Fruit fly (Drosophila melanogaster) whole organism, embryonic: ENCODE data around the gene nAChRalpha3.

Experiments
- Abd-B ChIP-seq: fragments of 200-800 bp; sonication (Bioruptor generic); optimal IDR thresholded peaks from 2 replicates; lab custom pipeline; 2018; ENCODE audit warnings: missing biosample characterization, mild to moderate bottlenecking, missing genetic modification characterization, moderate library complexity
- Bgb ChIP-seq: fragments of 200-800 bp; sonication (Bioruptor generic); IDR thresholded peaks from 2 replicates; pipeline ENCODE4 v1.3.6; 2022; ENCODE audit warnings: missing biosample characterization, missing genetic modification characterization; ENCODE audit not compliant: partially characterized antibody
- CG10267 ChIP-seq: fragments of 200-800 bp; sonication (Bioruptor generic); optimal IDR thresholded peaks from 2 replicates; lab custom pipeline; 2018; ENCODE audit warnings: missing biosample characterization, mild to moderate bottlenecking, missing genetic modification characterization, moderate library complexity
- CG10543 ChIP-seq: fragments of 200-800 bp; sonication (Bioruptor generic); optimal IDR thresholded peaks from 3 replicates; lab custom pipeline; 2017; ENCODE audit warnings: missing biosample characterization, mild to moderate bottlenecking, missing genetic modification characterization, moderate library complexity
- CG14014 ChIP-seq: fragments of 200-800 bp; sonication (Bioruptor generic); IDR thresholded peaks from 2 replicates; pipeline ENCODE4 v1.3.6; 2022; ENCODE audit warnings: missing biosample characterization, missing genetic modification characterization
- CG14710 ChIP-seq: fragments of 200-800 bp; sonication (Bioruptor generic); optimal IDR thresholded peaks from 3 replicates; lab custom pipeline; 2019; ENCODE audit warnings: missing biosample characterization, mild to moderate bottlenecking, missing genetic modification characterization, moderate library complexity
- CG15269 ChIP-seq: fragments of 200-800 bp; sonication (Bioruptor generic); optimal IDR thresholded peaks from 2 replicates; lab custom pipeline; 2018; ENCODE audit warnings: missing biosample characterization, mild to moderate bottlenecking, missing genetic modification characterization, moderate library complexity
- CG15514 ChIP-seq: fragments of 200-800 bp; sonication (Bioruptor generic); optimal IDR thresholded peaks from 3 replicates; lab custom pipeline; 2017; ENCODE audit warnings: missing biosample characterization, missing genetic modification characterization, mild to moderate bottlenecking, moderate library complexity, missing genetic modification reagents
- CG1603 ChIP-seq: fragments of 200-800 bp; sonication (Bioruptor generic); optimal IDR thresholded peaks from 2 replicates; lab custom pipeline; 2019; ENCODE audit warnings: missing biosample characterization, mild to moderate bottlenecking, missing genetic modification characterization, moderate library complexity
- CG1647 ChIP-seq: fragments of 200-800 bp; sonication (Bioruptor generic); optimal IDR thresholded peaks from 3 replicates; lab custom pipeline; 2016; ENCODE audit warnings: missing biosample characterization, missing genetic modification characterization
- CG17359 ChIP-seq: fragments of 200-800 bp; sonication (Bioruptor generic); optimal IDR thresholded peaks from 3 replicates; lab custom pipeline; 2018; ENCODE audit warnings: missing biosample characterization, mild to moderate bottlenecking, missing genetic modification characterization, moderate library complexity
- CG3065 ChIP-seq: fragments of 200-800 bp; sonication (Bioruptor generic); optimal IDR thresholded peaks from 2 replicates; lab custom pipeline; 2016; ENCODE audit warnings: missing biosample characterization, missing genetic modification characterization
- CG32772 ChIP-seq: fragments of 200-800 bp; sonication (Bioruptor generic); IDR thresholded peaks from 2 replicates; pipeline ENCODE4 v1.3.6; 2022; ENCODE audit warnings: missing biosample characterization, missing genetic modification characterization
- CG3847 ChIP-seq: fragments of 200-800 bp; sonication (Bioruptor generic); IDR thresholded peaks from 2 replicates; pipeline ENCODE4 v1.3.6; 2022; ENCODE audit warnings: missing biosample characterization, missing genetic modification characterization
- CG4854 ChIP-seq: fragments of 200-800 bp; sonication (Bioruptor generic); optimal IDR thresholded peaks from 2 replicates; lab custom pipeline; 2016; ENCODE audit warnings: missing biosample characterization, missing genetic modification characterization, inconsistent platforms
- CG5180 ChIP-seq: fragments of 200-800 bp; sonication (Bioruptor generic); optimal IDR thresholded peaks from 3 replicates; lab custom pipeline; 2017; ENCODE audit warnings: missing biosample characterization, missing genetic modification characterization, mild to moderate bottlenecking, moderate library complexity, missing genetic modification reagents
- CG5245 ChIP-seq: fragments of 200-800 bp; sonication (Bioruptor generic); optimal IDR thresholded peaks from 3 replicates; lab custom pipeline; 2016; ENCODE audit warnings: missing biosample characterization, missing genetic modification characterization
- CG8388 ChIP-seq: fragments of 200-800 bp; sonication (Bioruptor generic); optimal IDR thresholded peaks from 2 replicates; lab custom pipeline; 2019; ENCODE audit warnings: missing biosample characterization, mild to moderate bottlenecking, missing genetic modification characterization, moderate library complexity
- CG9437 ChIP-seq: fragments of 200-800 bp; sonication (Bioruptor generic); optimal IDR thresholded peaks from 2 replicates; lab custom pipeline; 2018; ENCODE audit warnings: missing biosample characterization, mild to moderate bottlenecking, missing genetic modification characterization
- CG9876 ChIP-seq: fragments of 200-800 bp; sonication (Bioruptor generic); optimal IDR thresholded peaks from 2 replicates; lab custom pipeline; 2016; ENCODE audit warnings: missing biosample characterization, missing genetic modification characterization
- CTCF ChIP-seq: fragments of 200-800 bp; sonication (Bioruptor generic); optimal IDR thresholded peaks from 2 replicates; lab custom pipeline; 2017; ENCODE audit warnings: missing biosample characterization, mild to moderate bottlenecking, missing genetic modification characterization, moderate library complexity
- D19B ChIP-seq: fragments of 200-800 bp; sonication (Bioruptor generic); optimal IDR thresholded peaks from 2 replicates; lab custom pipeline; 2017; ENCODE audit warnings: missing biosample characterization, mild to moderate bottlenecking, missing genetic modification characterization
- Dll ChIP-seq: fragments of 200-800 bp; sonication (Bioruptor generic); IDR thresholded peaks from 4 replicates; pipeline ENCODE4 v1.3.6; 2022; ENCODE audit warnings: missing biosample characterization, missing genetic modification characterization; ENCODE audit not compliant: partially characterized antibody
- Dp ChIP-seq: fragments of 200-800 bp; sonication (Bioruptor generic); optimal IDR thresholded peaks from 2 replicates; lab custom pipeline; 2018; ENCODE audit warnings: missing biosample characterization, mild to moderate bottlenecking, missing genetic modification characterization, moderate library complexity
- Dref ChIP-seq: fragments of 200-800 bp; sonication (Bioruptor generic); IDR thresholded peaks from 2 replicates; pipeline ENCODE4 v1.3.6; 2022; ENCODE audit warnings: missing biosample characterization, missing genetic modification characterization
- Elba2 ChIP-seq: fragments of 200-800 bp; sonication (Bioruptor generic); optimal IDR thresholded peaks from 3 replicates; lab custom pipeline; 2016; ENCODE audit warnings: missing biosample characterization, missing genetic modification characterization
- Ets97D ChIP-seq: fragments of 200-800 bp; sonication (Bioruptor generic); optimal IDR thresholded peaks from 3 replicates; lab custom pipeline; 2016; ENCODE audit warnings: missing biosample characterization, missing genetic modification characterization
- MESR4 ChIP-seq: fragments of 200-800 bp; sonication (Bioruptor generic); optimal IDR thresholded peaks from 2 replicates; lab custom pipeline; 2018; ENCODE audit warnings: missing biosample characterization, mild to moderate bottlenecking, missing genetic modification characterization, moderate library complexity
- Myb ChIP-seq: fragments of 200-800 bp; sonication (Bioruptor generic); optimal IDR thresholded peaks from 2 replicates; lab custom pipeline; 2016; ENCODE audit warnings: missing biosample characterization, missing genetic modification characterization
- Trl ChIP-seq, 3 experiments: fragments of >200 bp in 2 of 3; fragments of 200-800 bp in 1 of 3; sonication (Bioruptor generic) in 1 of 3; optimal IDR thresholded peaks; 2 replicates in 1 of 3; 3 replicates in 2 of 3; lab custom pipeline; 2016 to 2017; ENCODE audit warnings: missing biosample characterization in 1 of 3, missing genetic modification characterization in 1 of 3
- abd-A ChIP-seq: fragments of 200-800 bp; sonication (Bioruptor generic); optimal IDR thresholded peaks from 3 replicates; lab custom pipeline; 2019; ENCODE audit warnings: missing biosample characterization, mild to moderate bottlenecking, missing genetic modification characterization, moderate library complexity
- ato ChIP-seq: fragments of 200-800 bp; sonication (Bioruptor generic); IDR thresholded peaks from 2 replicates; pipeline ENCODE4 v1.3.6; 2022; ENCODE audit warnings: missing biosample characterization, missing genetic modification characterization; ENCODE audit not compliant: partially characterized antibody
- bigmax ChIP-seq: fragments of 200-800 bp; sonication (Bioruptor generic); optimal IDR thresholded peaks from 2 replicates; lab custom pipeline; 2018; ENCODE audit warnings: missing biosample characterization, mild to moderate bottlenecking, missing genetic modification characterization
- bsh ChIP-seq, 2 experiments: fragments of 200-800 bp; sonication (Bioruptor generic); optimal IDR thresholded peaks; 2 replicates each; lab custom pipeline; 2017 to 2018; ENCODE audit warnings: mild to moderate bottlenecking in 2 of 2, missing biosample characterization in 2 of 2, missing genetic modification characterization in 2 of 2, moderate library complexity in 1 of 2
- fd102C ChIP-seq: fragments of 200-800 bp; sonication (Bioruptor generic); optimal IDR thresholded peaks from 2 replicates; lab custom pipeline; 2018; ENCODE audit warnings: missing biosample characterization, mild to moderate bottlenecking, missing genetic modification characterization, moderate library complexity
- fd3F ChIP-seq: fragments of 200-800 bp; sonication (Bioruptor generic); optimal IDR thresholded peaks from 2 replicates; lab custom pipeline; 2018; ENCODE audit warnings: missing biosample characterization, mild to moderate bottlenecking, missing genetic modification characterization, moderate library complexity
- grau ChIP-seq: fragments of 200-800 bp; optimal IDR thresholded peaks from 3 replicates; lab custom pipeline; 2019; ENCODE audit warnings: missing biosample characterization, mild to moderate bottlenecking, missing genetic modification characterization, moderate library complexity
- hkb ChIP-seq, 2 experiments: fragments of 200-800 bp in 1 of 2; fragments of >200 bp in 1 of 2; sonication (Bioruptor generic) in 1 of 2; IDR thresholded peaks in 1 of 2; optimal IDR thresholded peaks in 1 of 2; 2 replicates each; pipeline versions ENCODE4 v1.3.6 to Lab custom; 2017 to 2022; ENCODE audit warnings: missing biosample characterization in 1 of 2, missing genetic modification characterization in 1 of 2
- insv ChIP-seq, 2 experiments: fragments of 200-800 bp; sonication (Bioruptor generic); optimal IDR thresholded peaks; 3 replicates each; lab custom pipeline; 2016 to 2018; ENCODE audit warnings: missing biosample characterization in 2 of 2, missing genetic modification characterization in 2 of 2
- oc ChIP-seq: fragments of 200-800 bp; sonication (Bioruptor generic); optimal IDR thresholded peaks from 2 replicates; lab custom pipeline; 2018; ENCODE audit warnings: missing biosample characterization, mild to moderate bottlenecking, missing genetic modification characterization, moderate library complexity
- p53 ChIP-seq: fragments of 200-800 bp; sonication (Bioruptor generic); optimal IDR thresholded peaks from 2 replicates; lab custom pipeline; 2016; ENCODE audit warnings: missing biosample characterization, missing genetic modification characterization
- prd ChIP-seq, 3 experiments: fragments of >200 bp in 2 of 3; fragments of 200-800 bp in 1 of 3; sonication (Bioruptor generic) in 1 of 3; optimal IDR thresholded peaks in 2 of 3; IDR thresholded peaks in 1 of 3; 2 replicates in 2 of 3; 3 replicates in 1 of 3; pipeline versions ENCODE4 v1.3.6 to Lab custom; 2017 to 2022; ENCODE audit warnings: missing biosample characterization in 1 of 3, missing genetic modification characterization in 1 of 3
- pros ChIP-seq: fragments of 200-800 bp; sonication (Bioruptor generic); optimal IDR thresholded peaks from 3 replicates; lab custom pipeline; 2019; ENCODE audit warnings: missing biosample characterization, mild to moderate bottlenecking, missing genetic modification characterization, moderate library complexity
- psq ChIP-seq: fragments of 200-800 bp; sonication (Bioruptor generic); optimal IDR thresholded peaks from 2 replicates; lab custom pipeline; 2017; ENCODE audit warnings: missing biosample characterization, missing genetic modification characterization
- sna ChIP-seq: fragments of 200-800 bp; sonication (Bioruptor generic); IDR thresholded peaks from 2 replicates; pipeline ENCODE4 v1.3.6; 2022; ENCODE audit warnings: missing biosample characterization, missing genetic modification characterization; ENCODE audit not compliant: partially characterized antibody
- trem ChIP-seq: fragments of 200-800 bp; optimal IDR thresholded peaks from 3 replicates; lab custom pipeline; 2019; ENCODE audit warnings: missing biosample characterization, mild to moderate bottlenecking, missing genetic modification characterization, moderate library complexity
- tup ChIP-seq: fragments of 200-800 bp; sonication (Bioruptor generic); optimal IDR thresholded peaks from 2 replicates; lab custom pipeline; 2016; ENCODE audit warnings: missing biosample characterization, mild to moderate bottlenecking, missing genetic modification characterization, moderate library complexity

Gene nAChRalpha3

dm6 chrX:8271363-8272061 is 95.5 kb downstream of the nAChRalpha3 start, which contains the start of gene Corp (continued):
- TF ChIP-seq CG5180 (GFP tag; lab: Kevin White, UChicago) = no peak
- TF ChIP-seq CG10267 = peak; percentile 38
- no peak for TF ChIP-seq CG14710 (tag; lab: Kevin White, UChicago)
- TF ChIP-seq CG1647 (GFP tag; lab: Kevin White, UChicago) = no peak
- peak; percentile 33 for TF ChIP-seq CG9437
- TF ChIP-seq CG17359 = peak; percentile 57
- TF ChIP-seq CG4854 = no peak
- TF ChIP-seq insv (GFP tag; optimal IDR thresholded peaks at IDR 0.05; lab: Kevin White, UChicago) = peak in 1 of 2 experiments; percentile 50
- TF ChIP-seq grau (tag; lab: Kevin White, UChicago) = peak; percentile 39
- TF ChIP-seq pros = peak; percentile 56
- no peak for TF ChIP-seq sna (GFP tag; lab: Robert Waterston, UW)
- TF ChIP-seq fd3F (GFP tag; lab: Kevin White, UChicago) = peak; percentile 7
- TF ChIP-seq CG3065 = no peak
- TF ChIP-seq Dll (GFP tag; lab: Robert Waterston, UW) = 0 out of 4 replicates have a peak, but pooled peaks have one; percentile 35
- TF ChIP-seq ato (GFP tag; lab: Robert Waterston, UW) = no peak
- no peak for TF ChIP-seq CG14014 (GFP tag; lab: Robert Waterston, UW)
- TF ChIP-seq CG15269 (tag; lab: Kevin White, UChicago) = peak; percentile 41
- TF ChIP-seq hkb (optimal IDR thresholded peaks at IDR 0.05; lab: Kevin White, UChicago) = no peak
- peak; percentile 62 for TF ChIP-seq hkb (GFP tag; IDR thresholded peaks at IDR 0.05; lab: Robert Waterston, UW)
- TF ChIP-seq tup (GFP tag; lab: Kevin White, UChicago) = no peak
- TF ChIP-seq D19B (GFP tag; lab: Kevin White, UChicago) = no peak
- peak; percentile 92 for TF ChIP-seq Elba2 (GFP tag; lab: Kevin White, UChicago)
- peak; percentile 10 to 46 for TF ChIP-seq Trl (optimal IDR thresholded peaks at IDR 0.05; lab: Kevin White, UChicago)
- no peak for TF ChIP-seq Trl (GFP tag; optimal IDR thresholded peaks at IDR 0.05; lab: Kevin White, UChicago)
- peak; percentile 2 for TF ChIP-seq MESR4
- no peak for TF ChIP-seq CG32772 (GFP tag; lab: Robert Waterston, UW)
- TF ChIP-seq p53 = peak; percentile 95
- TF ChIP-seq bsh (GFP tag; optimal IDR thresholded peaks at IDR 0.05; lab: Kevin White, UChicago) = peak; percentile 32 to 33
- no peak for TF ChIP-seq prd (optimal IDR thresholded peaks at IDR 0.05; lab: Kevin White, UChicago)
- TF ChIP-seq prd (GFP tag; IDR thresholded peaks at IDR 0.05; lab: Robert Waterston, UW) = peak; percentile 27; the same call in 1 of the 3 replicates
- peak; percentile 37 for TF ChIP-seq CG8388 (GFP tag; lab: Kevin White, UChicago)
- TF ChIP-seq, all 482 proteins: peak for 112

dm6 chrX:8265261-8265660 is 101.7 kb downstream of the nAChRalpha3 start:
- TF ChIP-seq Abd-B (GFP tag; lab: Kevin White, UChicago) (no peak), CTCF (GFP tag; lab: Kevin White, UChicago) (peak; percentile 59), psq (GFP tag; lab: Kevin White, UChicago) (no peak), trem (tag; lab: Kevin White, UChicago) (no peak), CG1603 (peak; percentile 7), CG5245 (no peak), CG10543 (GFP tag; lab: Kevin White, UChicago) (no peak), oc (tag; lab: Kevin White, UChicago) (no peak), fd102C (GFP tag; lab: Kevin White, UChicago) (no peak), bigmax (GFP tag; lab: Kevin White, UChicago) (peak; percentile 35), Ets97D (GFP tag; lab: Kevin White, UChicago) (peak; percentile 3), CG3847 (GFP tag; lab: Robert Waterston, UW) (0 out of 2 replicates have a peak, but pooled peaks have one; percentile 8), Dref (GFP tag; lab: Robert Waterston, UW) (peak; percentile 34; the same call in 1 of the 2 replicates), Bgb (GFP tag; lab: Robert Waterston, UW) (no peak), Dp (peak; percentile 78), CG4854 (peak; percentile 50), abd-A (tag; lab: Kevin White, UChicago) (no peak), Myb (GFP tag; lab: Kevin White, UChicago) (peak; percentile 91), CG9876 (no peak), CG15514 (peak; percentile 47)
